Worm (Caenorhabditis elegans) whole organism, L1 larva: ENCODE measurements around the gene lcmt-1.

Experiments
- C34B4.2 ChIP-seq: sonication (generic microtip); optimal IDR thresholded peaks from 2 replicates; lab custom pipeline; 2017; ENCODE audit warnings: mild to moderate bottlenecking, missing genetic modification characterization, missing compliant biosample characterization
- aha-1 ChIP-seq: fragments of 150-350 bp; optimal IDR thresholded peaks from 2 replicates; lab custom pipeline; 2014; ENCODE audit warnings: missing biosample characterization, missing genetic modification characterization
- aly-2 ChIP-seq: fragments of 150-350 bp; optimal IDR thresholded peaks from 2 replicates; lab custom pipeline; 2014; ENCODE audit warnings: missing biosample characterization, missing genetic modification characterization
- blmp-1 ChIP-seq: fragments of 150-350 bp; optimal IDR thresholded peaks from 2 replicates; lab custom pipeline; 2014; ENCODE audit warnings: missing biosample characterization, missing genetic modification characterization
- ceh-82 ChIP-seq, 3 experiments: fragments of 150-350 bp in 1 of 3; sonication (generic microtip) in 2 of 3; optimal IDR thresholded peaks; 2 replicates each; lab custom pipeline; 2014 to 2017; ENCODE audit warnings: missing biosample characterization in 3 of 3, missing genetic modification characterization in 3 of 3
- ceh-90 ChIP-seq: sonication (generic microtip); optimal IDR thresholded peaks from 2 replicates; lab custom pipeline; 2016; ENCODE audit warnings: missing genetic modification characterization, missing compliant biosample characterization
- dpl-1 ChIP-seq, 3 experiments: fragments of 150-350 bp in 2 of 3; sonication (generic microtip) in 1 of 3; optimal IDR thresholded peaks; 2 replicates each; lab custom pipeline; 2014 to 2017; ENCODE audit warnings: missing biosample characterization in 3 of 3, missing genetic modification characterization in 3 of 3, missing genetic modification reagents in 3 of 3
- dsc-1 ChIP-seq: sonication (generic microtip); optimal IDR thresholded peaks from 2 replicates; lab custom pipeline; 2016; ENCODE audit warnings: mild to moderate bottlenecking, missing genetic modification characterization, missing compliant biosample characterization
- efl-1 ChIP-seq, 4 experiments: fragments of 150-350 bp; optimal IDR thresholded peaks in 3 of 4; peaks in 1 of 4; 1 replicate in 1 of 4; 2 replicates in 3 of 4; lab custom pipeline; 2014; ENCODE audit warnings: missing biosample characterization in 2 of 4, missing genetic modification characterization in 2 of 4, missing genetic modification reagents in 2 of 4
- efl-3 ChIP-seq: fragments of 200-800 bp; sonication (Bioruptor generic); optimal IDR thresholded peaks from 2 replicates; lab custom pipeline; 2018; ENCODE audit warnings: mild to moderate bottlenecking, missing genetic modification characterization, missing compliant biosample characterization
- egl-13 ChIP-seq: sonication (generic microtip); optimal IDR thresholded peaks from 2 replicates; lab custom pipeline; 2016; ENCODE audit warnings: missing genotype, missing genetic modification reagents, missing genetic modification characterization, missing compliant biosample characterization
- egl-27 ChIP-seq, 2 experiments: fragments of 150-350 bp in 1 of 2; sonication (generic microtip); optimal IDR thresholded peaks; 3 replicates each; lab custom pipeline; 2017 to 2018; ENCODE audit warnings: missing biosample characterization in 2 of 2, missing genetic modification characterization in 2 of 2, missing genetic modification reagents in 2 of 2
- elt-2 ChIP-seq: sonication (generic microtip); optimal IDR thresholded peaks from 2 replicates; lab custom pipeline; 2016; ENCODE audit warnings: missing genetic modification characterization, mild to moderate bottlenecking, inconsistent platforms, missing compliant biosample characterization, missing genetic modification reagents
- ets-5 ChIP-seq: fragments of 200-800 bp; sonication (Bioruptor generic); IDR thresholded peaks from 2 replicates; pipeline ENCODE4 v1.3.6; 2022; ENCODE audit warnings: missing genetic modification characterization, missing compliant biosample characterization
- fkh-4 ChIP-seq: sonication (generic microtip); optimal IDR thresholded peaks from 2 replicates; lab custom pipeline; 2016; ENCODE audit warnings: missing compliant biosample characterization, missing genetic modification characterization, borderline replicate concordance
- fkh-8 ChIP-seq: sonication (generic microtip); optimal IDR thresholded peaks from 2 replicates; lab custom pipeline; 2016; ENCODE audit warnings: mild to moderate bottlenecking, missing genetic modification characterization, missing compliant biosample characterization
- grh-1 ChIP-seq: fragments of 200-800 bp; sonication (Bioruptor generic); IDR thresholded peaks from 2 replicates; pipeline ENCODE4 v1.3.6; 2022; ENCODE audit warnings: missing genetic modification reagents, missing genetic modification characterization, missing compliant biosample characterization
- hlh-4 ChIP-seq: sonication (generic microtip); optimal IDR thresholded peaks from 2 replicates; lab custom pipeline; 2016; ENCODE audit warnings: mild to moderate bottlenecking, missing genetic modification characterization, missing compliant biosample characterization
- hpl-2 ChIP-seq: fragments of 150-350 bp; optimal IDR thresholded peaks from 2 replicates; lab custom pipeline; 2014; ENCODE audit warnings: missing biosample characterization, missing genetic modification reagents, missing genetic modification characterization
- isw-1 ChIP-seq: fragments of 200-800 bp; sonication (Bioruptor generic); IDR thresholded peaks from 2 replicates; pipeline ENCODE4 v1.3.6; 2022; ENCODE audit warnings: missing genetic modification characterization, missing compliant biosample characterization
- jun-1 ChIP-seq: fragments of 150-350 bp; optimal IDR thresholded peaks from 2 replicates; lab custom pipeline; 2014; ENCODE audit warnings: missing biosample characterization, missing genetic modification reagents, missing genetic modification characterization
- lin-14 ChIP-seq: fragments of 200-800 bp; sonication (Bioruptor generic); optimal IDR thresholded peaks from 2 replicates; lab custom pipeline; 2018; ENCODE audit warnings: mild to moderate bottlenecking, missing genetic modification characterization, moderate library complexity, missing compliant biosample characterization
- lin-35 ChIP-seq, 2 experiments: fragments of 150-350 bp; optimal IDR thresholded peaks; 2 replicates each; lab custom pipeline; 2014; ENCODE audit warnings: missing biosample characterization in 2 of 2, missing genetic modification characterization in 2 of 2, missing genetic modification reagents in 2 of 2
- lsy-2 ChIP-seq, 2 experiments: fragments of 150-350 bp; optimal IDR thresholded peaks; 2 replicates each; lab custom pipeline; 2014; ENCODE audit warnings: missing biosample characterization in 2 of 2, missing genetic modification characterization in 2 of 2
- mab-9 ChIP-seq: fragments of 200-800 bp; sonication (Bioruptor generic); IDR thresholded peaks from 2 replicates; pipeline ENCODE4 v1.3.6; 2022; ENCODE audit warnings: missing genetic modification reagents, missing genetic modification characterization, missing compliant biosample characterization
- nhr-12 ChIP-seq: sonication (generic microtip); optimal IDR thresholded peaks from 2 replicates; lab custom pipeline; 2017; ENCODE audit warnings: missing biosample characterization, missing genetic modification characterization
- nhr-237 ChIP-seq: fragments of 150-350 bp; optimal IDR thresholded peaks from 2 replicates; lab custom pipeline; 2014; ENCODE audit warnings: missing biosample characterization, missing genetic modification characterization
- nhr-47 ChIP-seq: sonication (generic microtip); optimal IDR thresholded peaks from 2 replicates; lab custom pipeline; 2016; ENCODE audit warnings: mild to moderate bottlenecking, missing genetic modification characterization, moderate library complexity, missing compliant biosample characterization
- nhr-71 ChIP-seq: sonication (generic microtip); optimal IDR thresholded peaks from 2 replicates; lab custom pipeline; 2016; ENCODE audit warnings: mild to moderate bottlenecking, missing genetic modification characterization, moderate library complexity, missing compliant biosample characterization
- nhr-85 ChIP-seq: sonication (generic microtip); peaks from one replicate; lab custom pipeline; 2016; ENCODE audit warnings: missing genetic modification characterization, inconsistent platforms, missing compliant biosample characterization
- nhr-90 ChIP-seq: sonication (generic microtip); optimal IDR thresholded peaks from 2 replicates; lab custom pipeline; 2016; ENCODE audit warnings: mild to moderate bottlenecking, missing genetic modification characterization, missing compliant biosample characterization; ENCODE audit not compliant: poor library complexity
- rnt-1 ChIP-seq: sonication (generic microtip); optimal IDR thresholded peaks from 2 replicates; lab custom pipeline; 2016; ENCODE audit warnings: mild to moderate bottlenecking, missing genetic modification characterization, moderate library complexity, missing compliant biosample characterization
- skn-1 ChIP-seq: fragments of 150-350 bp; optimal IDR thresholded peaks from 2 replicates; lab custom pipeline; 2014; ENCODE audit warnings: missing biosample characterization, missing genetic modification characterization
- snu-23 ChIP-seq: sonication (generic microtip); optimal IDR thresholded peaks from 2 replicates; lab custom pipeline; 2016; ENCODE audit warnings: missing genetic modification characterization, missing compliant biosample characterization
- swsn-7 ChIP-seq: sonication (generic microtip); optimal IDR thresholded peaks from 2 replicates; lab custom pipeline; 2016; ENCODE audit warnings: missing genetic modification characterization, missing compliant biosample characterization
- tbx-2 ChIP-seq: sonication (generic microtip); optimal IDR thresholded peaks from 2 replicates; lab custom pipeline; 2016; ENCODE audit warnings: missing genetic modification characterization, missing compliant biosample characterization
- unc-86 ChIP-seq: sonication (generic microtip); optimal IDR thresholded peaks from 2 replicates; lab custom pipeline; 2016; ENCODE audit warnings: missing genetic modification characterization, missing compliant biosample characterization
- unc-98 ChIP-seq: fragments of 200-800 bp; sonication (Bioruptor generic); IDR thresholded peaks from 2 replicates; pipeline ENCODE4 v1.3.6; 2022; ENCODE audit warnings: missing genetic modification characterization, missing compliant biosample characterization
- xbp-1 ChIP-seq: sonication (generic microtip); optimal IDR thresholded peaks from 2 replicates; lab custom pipeline; 2016; ENCODE audit warnings: missing genetic modification characterization, missing compliant biosample characterization
- ztf-11 ChIP-seq, 2 experiments: sonication (generic microtip); optimal IDR thresholded peaks; 2 replicates each; lab custom pipeline; 2016 to 2017; ENCODE audit warnings: missing genetic modification characterization in 2 of 2, missing biosample characterization in 1 of 2, missing compliant biosample characterization in 1 of 2

Gene lcmt-1

DNA sequence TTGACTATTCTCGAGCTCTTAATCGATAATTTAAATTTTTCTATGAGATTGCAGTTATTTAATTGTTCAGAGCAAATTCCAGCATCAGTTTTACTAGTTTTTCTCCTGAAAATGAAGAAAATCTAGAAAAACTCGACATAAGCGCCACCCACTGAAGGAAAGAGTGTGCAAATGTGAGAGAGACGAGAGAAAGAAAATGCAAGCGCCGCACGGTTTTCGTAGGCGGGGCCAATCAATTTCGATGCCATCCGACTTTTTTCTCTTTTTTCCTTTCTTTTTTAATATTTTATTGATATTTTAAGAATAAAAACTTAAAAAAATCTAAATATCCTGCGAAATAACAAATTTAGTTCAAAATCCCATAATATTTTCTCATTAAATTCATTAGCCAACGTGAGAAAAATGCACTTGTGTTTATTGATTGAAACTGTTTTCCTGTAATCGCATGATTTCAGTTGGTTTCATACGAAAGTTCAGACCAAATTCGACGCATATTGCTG, 10.7 kb upstream of the lcmt-1 start, which contains the start of gene cdk-12 (continued):
- peak; percentile 35 for TF ChIP-seq nhr-90 (tag; lab: Kevin White, UChicago)
- peak; percentile 53 for TF ChIP-seq xbp-1 (tag; lab: Kevin White, UChicago)
- TF ChIP-seq skn-1 (tag; lab: Kevin White, UChicago): peak; percentile 66
- TF ChIP-seq elt-2 (tag; lab: Kevin White, UChicago): no peak
- TF ChIP-seq rnt-1: peak; percentile 70
- TF ChIP-seq tbx-2 (tag; lab: Kevin White, UChicago): peak; percentile 28
- TF ChIP-seq aha-1: no peak
- peak; percentile 9 for TF ChIP-seq nhr-85 (tag; lab: Kevin White, UChicago)
- TF ChIP-seq grh-1 (GFP tag; lab: Robert Waterston, UW): no peak
- TF ChIP-seq aly-2 (tag; lab: Kevin White, UChicago): no peak
- TF ChIP-seq ceh-90: no peak
- no peak for TF ChIP-seq isw-1
- TF ChIP-seq, all 84 proteins: peak for 27

DNA sequence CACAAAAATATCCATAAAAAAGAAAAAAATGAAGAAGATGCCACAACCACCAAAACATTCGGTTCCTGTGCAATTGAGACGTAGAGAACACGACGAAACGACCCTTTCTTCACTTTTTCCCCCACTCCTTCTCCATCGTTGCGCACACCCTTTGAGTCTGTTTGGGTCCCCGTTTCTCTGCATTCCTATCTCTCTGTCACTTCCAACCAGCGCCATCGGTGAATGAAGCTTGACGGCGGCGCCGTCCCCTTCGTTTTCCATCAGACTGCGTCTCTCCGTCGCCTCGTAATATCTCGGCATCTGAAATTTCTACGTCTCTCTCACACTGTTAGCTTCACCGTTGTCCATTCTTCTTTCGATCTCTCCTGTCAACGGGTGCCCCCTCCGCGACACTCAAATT, 7.6 kb upstream of the lcmt-1 start:
- peak; percentile 9 for TF ChIP-seq xbp-1 (tag; lab: Kevin White, UChicago)
- TF ChIP-seq lin-35 (GFP tag; optimal IDR thresholded peaks at IDR 0.05; lab: Kevin White, UChicago): peak in 1 of 2 experiments; percentile 37
- peak in 1 of 2 experiments; percentile 48 for TF ChIP-seq efl-1 (optimal IDR thresholded peaks at IDR 0.05; lab: Kevin White, UChicago)
- peak; percentile 19 to 24 for TF ChIP-seq efl-1 (GFP tag; optimal IDR thresholded peaks at IDR 0.05 in 1 of 2; lab: Kevin White, UChicago)
- peak in 1 of 2 experiments; percentile 25 for TF ChIP-seq ztf-11 (tag; optimal IDR thresholded peaks at IDR 0.05; lab: Kevin White, UChicago)
- TF ChIP-seq egl-13 (tag; lab: Kevin White, UChicago): no peak
- TF ChIP-seq blmp-1 (tag; lab: Kevin White, UChicago): peak; percentile 7
- peak; percentile 40 for TF ChIP-seq unc-86
- no peak for TF ChIP-seq hlh-4 (tag; lab: Kevin White, UChicago)
- TF ChIP-seq unc-98 (GFP tag; lab: Robert Waterston, UW): no peak
- TF ChIP-seq fkh-8 (tag; lab: Kevin White, UChicago): peak; percentile 66
- peak in 1 of 3 experiments; percentile 8 for TF ChIP-seq dpl-1 (GFP tag; optimal IDR thresholded peaks at IDR 0.05; lab: Kevin White, UChicago)
- no peak for TF ChIP-seq egl-27 (tag; optimal IDR thresholded peaks at IDR 0.05; lab: Kevin White, UChicago)
- peak; percentile 41 for TF ChIP-seq jun-1 (tag; lab: Kevin White, UChicago)
- no peak for TF ChIP-seq mab-9
- TF ChIP-seq lsy-2 (tag; optimal IDR thresholded peaks at IDR 0.05; lab: Kevin White, UChicago): peak in 1 of 2 experiments; percentile 46
- TF ChIP-seq swsn-7 (tag; lab: Kevin White, UChicago): peak; percentile 31
- TF ChIP-seq snu-23 (GFP tag; lab: Kevin White, UChicago): peak; percentile 25
- TF ChIP-seq hpl-2 (GFP tag; lab: Kevin White, UChicago): no peak
- peak; percentile 86 for TF ChIP-seq lin-14 (GFP tag; lab: Kevin White, UChicago)
- TF ChIP-seq efl-3 (GFP tag; lab: Kevin White, UChicago): no peak
- TF ChIP-seq isw-1: peak; percentile 39; the same call in 1 of the 2 replicates
- TF ChIP-seq aly-2 (tag; lab: Kevin White, UChicago): no peak
- peak in 2 of 3 experiments; percentile 36 to 41 for TF ChIP-seq ceh-82 (tag; optimal IDR thresholded peaks at IDR 0.05; lab: Kevin White, UChicago)
- TF ChIP-seq C34B4.2: no peak
- no peak for TF ChIP-seq nhr-12 (tag; lab: Kevin White, UChicago)
- TF ChIP-seq nhr-71: peak; percentile 34
- TF ChIP-seq nhr-237: no peak
- no peak for TF ChIP-seq ceh-90
- no peak for TF ChIP-seq fkh-4 (tag; lab: Kevin White, UChicago)
- TF ChIP-seq nhr-47 (tag; lab: Kevin White, UChicago): peak; percentile 40
- no peak for TF ChIP-seq ets-5 (GFP tag; lab: Robert Waterston, UW)
- no peak for TF ChIP-seq dsc-1 (tag; lab: Kevin White, UChicago)
